Comparison of ENCODE assay signal across 5 fruit fly cellular contexts in genomic region chr3R:31599538-31600313, dm6.
TF ChIP-seq lines count a peak whose summit lies in the region.

No protein-coding gene starts in this region.

- TF ChIP-seq CTCF in whole organism, embryonic (GFP tag; optimal IDR thresholded peaks at IDR 0.05; lab: Kevin White, UChicago) = no peak

TF ChIP-seq in whole organism, adult, 20 proteins besides CTCF, POLR2A, EP300 and RAD21:
- no peak for TF ChIP-seq CG5204 (GFP tag; optimal IDR thresholded peaks at IDR 0.05; lab: Kevin White, UChicago)
- no peak for TF ChIP-seq tj (GFP tag; optimal IDR thresholded peaks at IDR 0.05; lab: Kevin White, UChicago)
- peak; percentile 53 for TF ChIP-seq kay (GFP tag; lab: Kevin White, UChicago; ENCODE audit: borderline replicate concordance)
- no peak for TF ChIP-seq Crg-1 (GFP tag; optimal IDR thresholded peaks at IDR 0.05; lab: Kevin White, UChicago)
- no peak for TF ChIP-seq CG7101 (tag; optimal IDR thresholded peaks at IDR 0.05; lab: Kevin White, UChicago)
- peak; percentile 22 for TF ChIP-seq CG7045 (GFP tag; optimal IDR thresholded peaks at IDR 0.05; lab: Kevin White, UChicago)
- TF ChIP-seq CG12768 (GFP tag; optimal IDR thresholded peaks at IDR 0.05; lab: Kevin White, UChicago) = peak; percentile 18
- TF ChIP-seq cnc (optimal IDR thresholded peaks at IDR 0.05; lab: Kevin White, UChicago) = no peak
- TF ChIP-seq Hr96 (GFP tag; optimal IDR thresholded peaks at IDR 0.05; lab: Kevin White, UChicago) = no peak
- TF ChIP-seq cic (GFP tag; optimal IDR thresholded peaks at IDR 0.05; lab: Kevin White, UChicago) = peak; percentile 75
- no peak for TF ChIP-seq CG14711 (tag; optimal IDR thresholded peaks at IDR 0.05; lab: Kevin White, UChicago)
- TF ChIP-seq CG33017 (tag; optimal IDR thresholded peaks at IDR 0.05; lab: Kevin White, UChicago) = no peak
- TF ChIP-seq CG11617 (GFP tag; optimal IDR thresholded peaks at IDR 0.05; lab: Kevin White, UChicago) = no peak

TF ChIP-seq in whole organism, embryonic, 481 proteins besides CTCF, POLR2A, EP300 and RAD21 (continues in another document):
- no peak for TF ChIP-seq Sox100B (GFP tag; optimal IDR thresholded peaks at IDR 0.05; lab: Kevin White, UChicago)
- TF ChIP-seq sr (GFP tag; IDR thresholded peaks at IDR 0.05; lab: Robert Waterston, UW) = no peak
- TF ChIP-seq ftz-f1 (GFP tag; optimal IDR thresholded peaks at IDR 0.05; lab: Kevin White, UChicago) = peak; percentile 87
- peak; percentile 65; the same call in 1 of the 2 replicates for TF ChIP-seq rib (GFP tag; IDR thresholded peaks at IDR 0.05; lab: Robert Waterston, UW)
- 0 out of 2 replicates have a peak, but pooled peaks have one; percentile 16 for TF ChIP-seq CG9932 (GFP tag; IDR thresholded peaks at IDR 0.05; lab: Robert Waterston, UW)
- TF ChIP-seq sens (GFP tag; lab: Kevin White, UChicago) = peak; percentile 12
- no peak for TF ChIP-seq CG31441 (GFP tag; IDR thresholded peaks at IDR 0.05; lab: Robert Waterston, UW)
- no peak for TF ChIP-seq CG11247 (GFP tag; IDR thresholded peaks at IDR 0.05; lab: Robert Waterston, UW)
- no peak for TF ChIP-seq Mrtf (GFP tag; IDR thresholded peaks at IDR 0.05; lab: Robert Waterston, UW)
- no peak for TF ChIP-seq Dip3 (GFP tag; optimal IDR thresholded peaks at IDR 0.05; lab: Kevin White, UChicago)
- no peak for TF ChIP-seq disco-r (GFP tag; optimal IDR thresholded peaks at IDR 0.05; lab: Kevin White, UChicago)
- TF ChIP-seq exex (tag; optimal IDR thresholded peaks at IDR 0.05; lab: Kevin White, UChicago) = peak; percentile 70
- peak; percentile 31 for TF ChIP-seq lab (GFP tag; optimal IDR thresholded peaks at IDR 0.05; lab: Kevin White, UChicago)
- TF ChIP-seq CG9797 (GFP tag; optimal IDR thresholded peaks at IDR 0.05; lab: Kevin White, UChicago) = no peak
- peak; percentile 51 for TF ChIP-seq sd (tag; optimal IDR thresholded peaks at IDR 0.05; lab: Kevin White, UChicago)
- TF ChIP-seq Pdp1 (GFP tag; optimal IDR thresholded peaks at IDR 0.05; lab: Kevin White, UChicago) = peak in 1 of 2 experiments; percentile 75
- TF ChIP-seq caup (GFP tag; optimal IDR thresholded peaks at IDR 0.05; lab: Kevin White, UChicago; ENCODE audit: severe bottlenecking) = peak; percentile 13
- TF ChIP-seq cg (GFP tag; optimal IDR thresholded peaks at IDR 0.05; lab: Kevin White, UChicago) = peak; percentile 22
- TF ChIP-seq aop (GFP tag; IDR thresholded peaks at IDR 0.05; lab: Robert Waterston, UW) = no peak
- TF ChIP-seq Rx (GFP tag; IDR thresholded peaks at IDR 0.05; lab: Robert Waterston, UW) = no peak

TF ChIP-seq in whole organism, prepupa, 60 proteins besides CTCF, POLR2A, EP300 and RAD21:
- TF ChIP-seq vri (GFP tag; optimal IDR thresholded peaks at IDR 0.05; lab: Kevin White, UChicago) (peak; percentile 94), CG31627 (GFP tag; optimal IDR thresholded peaks at IDR 0.05; lab: Kevin White, UChicago) (no peak), fkh (GFP tag; optimal IDR thresholded peaks at IDR 0.05; lab: Kevin White, UChicago) (peak; percentile 16), OdsH (GFP tag; optimal IDR thresholded peaks at IDR 0.05; lab: Kevin White, UChicago) (no peak), svp (GFP tag; lab: Kevin White, UChicago) (peak; percentile 81)
TF ChIP-seq in whole organism, prepupa: peak in this region for 3.

TF ChIP-seq in whole organism, pupa, 21 proteins besides CTCF, POLR2A, EP300 and RAD21:
- TF ChIP-seq CG4496 (GFP tag; IDR thresholded peaks at IDR 0.05; lab: Robert Waterston, UW) = 0 out of 3 replicates have a peak, but pooled peaks have one; percentile 17
- no peak for TF ChIP-seq CG9948 (tag; optimal IDR thresholded peaks at IDR 0.05; lab: Kevin White, UChicago)

TF ChIP-seq in whole organism, wandering third instar larva, 38 proteins besides CTCF, POLR2A, EP300 and RAD21:
- no peak for TF ChIP-seq GATAd (GFP tag; optimal IDR thresholded peaks at IDR 0.05; lab: Kevin White, UChicago)
- TF ChIP-seq Rel (GFP tag; optimal IDR thresholded peaks at IDR 0.05; lab: Kevin White, UChicago) = peak; percentile 30
- no peak for TF ChIP-seq Rel (tag; optimal IDR thresholded peaks at IDR 0.05; lab: Kevin White, UChicago)
- peak; percentile 48 for TF ChIP-seq Sp1 (GFP tag; optimal IDR thresholded peaks at IDR 0.05; lab: Kevin White, UChicago)
- TF ChIP-seq Hr83 (GFP tag; optimal IDR thresholded peaks at IDR 0.05; lab: Kevin White, UChicago; ENCODE audit: poor library complexity, severe bottlenecking) = peak; percentile 23
- TF ChIP-seq dsf (GFP tag; optimal IDR thresholded peaks at IDR 0.05; lab: Kevin White, UChicago; ENCODE audit: borderline replicate concordance) = no peak
- peak; percentile 43 for TF ChIP-seq sage (GFP tag; optimal IDR thresholded peaks at IDR 0.05; lab: Kevin White, UChicago)
- no peak for TF ChIP-seq sv (GFP tag; optimal IDR thresholded peaks at IDR 0.05; lab: Kevin White, UChicago)
- TF ChIP-seq pan (optimal IDR thresholded peaks at IDR 0.05; lab: Kevin White, UChicago) = no peak
- no peak for TF ChIP-seq psq (GFP tag; optimal IDR thresholded peaks at IDR 0.05; lab: Kevin White, UChicago)
- TF ChIP-seq Hr78 (GFP tag; optimal IDR thresholded peaks at IDR 0.05; lab: Kevin White, UChicago) = no peak
- TF ChIP-seq Hnf4 (GFP tag; optimal IDR thresholded peaks at IDR 0.05; lab: Kevin White, UChicago) = peak; percentile 44
- peak; percentile 35 for TF ChIP-seq h (GFP tag; optimal IDR thresholded peaks at IDR 0.05; lab: Kevin White, UChicago)
- TF ChIP-seq br (GFP tag; optimal IDR thresholded peaks at IDR 0.05; lab: Kevin White, UChicago) = peak; percentile 69
